Fruit fly (Drosophila melanogaster): ENCODE data around the gene Eip78C.

Gene Eip78C

DNA sequence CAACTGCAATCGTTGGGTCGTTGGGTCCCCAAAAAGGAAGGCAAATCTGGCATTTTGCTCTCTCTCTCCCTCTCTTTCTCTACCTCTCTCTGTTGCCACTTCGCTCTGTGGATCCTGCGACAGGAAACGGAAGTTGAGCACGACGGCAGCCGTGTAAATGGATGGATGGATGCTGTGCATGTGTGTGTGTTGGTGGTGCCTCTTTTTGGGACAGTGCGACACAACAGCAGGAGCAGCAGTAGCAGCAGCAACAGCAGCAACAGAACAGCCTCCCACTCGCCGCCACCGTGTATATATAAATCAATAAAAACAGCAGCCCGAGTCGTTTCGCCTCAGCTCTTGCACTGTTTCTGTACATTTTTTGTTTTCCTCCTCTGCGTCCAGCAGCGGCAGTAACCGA lies 34.4 kb upstream of the Eip78C start:
- TF ChIP-seq CG3281 (GFP tag; optimal IDR thresholded peaks at IDR 0.05) (no peak), Jarid2 (GFP tag; optimal IDR thresholded peaks at IDR 0.05) (no peak), stc (GFP tag; IDR thresholded peaks at IDR 0.05) (no peak), CG12942 (GFP tag; optimal IDR thresholded peaks at IDR 0.05) (no peak), sob (GFP tag; IDR thresholded peaks at IDR 0.05) (no peak), Ada2b (GFP tag; IDR thresholded peaks at IDR 0.05) (no peak), CG4328 (GFP tag; optimal IDR thresholded peaks at IDR 0.05) (no peak), pita (GFP tag; optimal IDR thresholded peaks at IDR 0.05) (no peak), CG15269 (tag; optimal IDR thresholded peaks at IDR 0.05) (no peak), gsb-n (tag; optimal IDR thresholded peaks at IDR 0.05) (no peak), Sry-δ (GFP tag; optimal IDR thresholded peaks at IDR 0.05) (no peak), kay (GFP tag; optimal IDR thresholded peaks at IDR 0.05) (no peak), run (tag; optimal IDR thresholded peaks at IDR 0.05) (no peak), CG18599 (GFP tag; optimal IDR thresholded peaks at IDR 0.05) (no peak), CG16815 (GFP tag; optimal IDR thresholded peaks at IDR 0.05) (no peak), fru (optimal IDR thresholded peaks at IDR 0.05) (no peak), CG4730 (GFP tag; IDR thresholded peaks at IDR 0.05) (no peak), cg (GFP tag; optimal IDR thresholded peaks at IDR 0.05) (no peak), cas (GFP tag; IDR thresholded peaks at IDR 0.05) (no peak), CG42726 (GFP tag; IDR thresholded peaks at IDR 0.05; ENCODE audit: partially characterized antibody) (no peak), vvl (GFP tag; IDR thresholded peaks at IDR 0.05) (no peak), NC2β (GFP tag; optimal IDR thresholded peaks at IDR 0.05) (no peak), Mes4 (GFP tag; optimal IDR thresholded peaks at IDR 0.05) (no peak), Hmr (GFP tag; optimal IDR thresholded peaks at IDR 0.05) (peak; percentile 21), Hsf (GFP tag; optimal IDR thresholded peaks at IDR 0.05) (no peak), ems (GFP tag; optimal IDR thresholded peaks at IDR 0.05) (no peak), br (optimal IDR thresholded peaks at IDR 0.05) (no peak), CG11398 (GFP tag; optimal IDR thresholded peaks at IDR 0.05) (no peak), jing (GFP tag; optimal IDR thresholded peaks at IDR 0.05) (no peak), CG12071 (GFP tag; optimal IDR thresholded peaks at IDR 0.05) (peak; percentile 33), CG9817 (tag; optimal IDR thresholded peaks at IDR 0.05) (no peak), CG4707 (GFP tag; optimal IDR thresholded peaks at IDR 0.05) (no peak), Gug (GFP tag; IDR thresholded peaks at IDR 0.05) (no peak), sr (GFP tag; IDR thresholded peaks at IDR 0.05) (no peak), bab2 (GFP tag; optimal IDR thresholded peaks at IDR 0.05) (no peak), bsh (GFP tag; optimal IDR thresholded peaks at IDR 0.05) (no peak), Six4 (GFP tag; optimal IDR thresholded peaks at IDR 0.05) (no peak), nom (GFP tag; optimal IDR thresholded peaks at IDR 0.05) (peak; percentile 33), CG18011 (GFP tag; optimal IDR thresholded peaks at IDR 0.05) (no peak), dan (GFP tag; IDR thresholded peaks at IDR 0.05) (no peak), CG11093 (GFP tag; IDR thresholded peaks at IDR 0.05) (no peak), CG1529 (GFP tag; optimal IDR thresholded peaks at IDR 0.05) (no peak), CG13894 (tag; optimal IDR thresholded peaks at IDR 0.05) (peak; percentile 43), Hr39 (optimal IDR thresholded peaks at IDR 0.05) (no peak), Atf3 (GFP tag; optimal IDR thresholded peaks at IDR 0.05) (no peak), NC2α (GFP tag; optimal IDR thresholded peaks at IDR 0.05) (no peak), CG8089 (GFP tag; optimal IDR thresholded peaks at IDR 0.05) (no peak), CG6854 (GFP tag; optimal IDR thresholded peaks at IDR 0.05) (peak; percentile 33), CG8765 (GFP tag; IDR thresholded peaks at IDR 0.05) (no peak), CG3847 (GFP tag; IDR thresholded peaks at IDR 0.05) (no peak), ap (GFP tag; IDR thresholded peaks at IDR 0.05) (no peak), crp (GFP tag; optimal IDR thresholded peaks at IDR 0.05) (no peak), CG15514 (GFP tag; optimal IDR thresholded peaks at IDR 0.05) (peak; percentile 32)

Measured in whole organism, embryonic.